Worm (Caenorhabditis elegans): Measurements from ENCODE around the gene C31G12.1.

- TF ChIP-seq nhr-76 (tag; optimal IDR thresholded peaks at IDR 0.05) (no peak), mep-1 (tag; optimal IDR thresholded peaks at IDR 0.05) (no peak), nhr-28 (tag; optimal IDR thresholded peaks at IDR 0.05) (no peak), dpl-1 (GFP tag; optimal IDR thresholded peaks at IDR 0.05) (no peak), elt-2 (tag; optimal IDR thresholded peaks at IDR 0.05) (no peak), jun-1 (tag; optimal IDR thresholded peaks at IDR 0.05) (no peak), fos-1 (tag; optimal IDR thresholded peaks at IDR 0.05) (no peak), zag-1 (tag; optimal IDR thresholded peaks at IDR 0.05) (no peak), nhr-77 (tag; optimal IDR thresholded peaks at IDR 0.05) (no peak), lin-35 (GFP tag; optimal IDR thresholded peaks at IDR 0.05) (no peak), unc-130 (tag; optimal IDR thresholded peaks at IDR 0.05) (no peak), ama-1 (optimal IDR thresholded peaks at IDR 0.05) (no peak)
Observed at ce11 chrV:18195006-18195405, 15.2 kb downstream of the C31G12.1 start, which contains the start of gene F16H6.3.
